Worm (Caenorhabditis elegans) whole organism, dauer: ENCODE results near the gene ufm-1.

Experiments
- unc-62 ChIP-seq: sonication (generic microtip); optimal IDR thresholded peaks from 2 replicates; lab custom pipeline; 2017; ENCODE audit warnings: missing biosample characterization, missing genetic modification reagents, missing genetic modification characterization

The ufm-1 gene

ce11 chrIII:7835684-7836083, 23.1 kb upstream of the ufm-1 start:
- no peak for TF ChIP-seq unc-62 (GFP tag; lab: Kevin White, UChicago)

ce11 chrIII:7837567-7837966, 21.2 kb upstream of the ufm-1 start:
- TF ChIP-seq unc-62 (GFP tag; lab: Kevin White, UChicago), result no peak

- no peak for TF ChIP-seq unc-62 (GFP tag; lab: Kevin White, UChicago)
Measured at ce11 chrIII:7838907-7839642, 19.7 kb upstream of the ufm-1 start, which contains the start of gene ceh-23. Gene ceh-23 (plus strand): TSS chrIII:7839592.

ce11 chrIII:7843536-7843935, 15.2 kb upstream of the ufm-1 start, which contains the start of gene ZK652.8:
Gene ZK652.8 (minus strand): TSS chrIII:7843636.
- TF ChIP-seq unc-62 (GFP tag; lab: Kevin White, UChicago), result no peak

- no peak for TF ChIP-seq unc-62 (GFP tag; lab: Kevin White, UChicago)
Measured at ce11 chrIII:7848173-7848572, 10.6 kb upstream of the ufm-1 start.

- peak; percentile 38 for TF ChIP-seq unc-62 (GFP tag; lab: Kevin White, UChicago)
Measured at ce11 chrIII:7854494-7855184, 4.1 kb upstream of the ufm-1 start, which contains the start of gene rpl-35. Gene rpl-35 (plus strand): TSS chrIII:7855134.

- no peak for TF ChIP-seq unc-62 (GFP tag; lab: Kevin White, UChicago)
Measured at ce11 chrIII:7855468-7855867, 3.3 kb upstream of the ufm-1 start.

- TF ChIP-seq unc-62 (GFP tag; lab: Kevin White, UChicago), result no peak
Measured at ce11 chrIII:7857142-7857541, 1.6 kb upstream of the ufm-1 start, which contains the start of gene tag-307. Gene tag-307 (minus strand): TSS chrIII:7857242.

- TF ChIP-seq unc-62 (GFP tag; lab: Kevin White, UChicago), result no peak
Measured at ce11 chrIII:7859313-7859712, 534 bp downstream of the ufm-1 start, which contains the start of gene tomm-7. Gene tomm-7 (plus strand): TSS chrIII:7859613.

ce11 chrIII:7860885-7861284, 2.1 kb downstream of the ufm-1 start, which contains the start of gene cuc-1:
Gene cuc-1 (minus strand): TSS chrIII:7860985.
- TF ChIP-seq unc-62 (GFP tag; lab: Kevin White, UChicago), result no peak

- no peak for TF ChIP-seq unc-62 (GFP tag; lab: Kevin White, UChicago)
Measured at ce11 chrIII:7861535-7862120, 2.8 kb downstream of the ufm-1 start, which contains the start of gene snr-5. Gene snr-5 (plus strand): TSS chrIII:7862070.

- TF ChIP-seq unc-62 (GFP tag; lab: Kevin White, UChicago), result no peak
Measured at ce11 chrIII:7865238-7865761, 6.5 kb downstream of the ufm-1 start, which contains the start of gene slc-17.3. Gene slc-17.3 (minus strand): TSS chrIII:7865288.

- no peak for TF ChIP-seq unc-62 (GFP tag; lab: Kevin White, UChicago)
Measured at ce11 chrIII:7866189-7866588, 7.4 kb downstream of the ufm-1 start, which contains the start of gene cup-4. Gene cup-4 (plus strand): TSS chrIII:7866489.

- no peak for TF ChIP-seq unc-62 (GFP tag; lab: Kevin White, UChicago)
Measured at ce11 chrIII:7872776-7873175, 14.0 kb downstream of the ufm-1 start.

ce11 chrIII:7873481-7873880, 14.7 kb downstream of the ufm-1 start, which contains the start of gene tyr-1:
Gene tyr-1 (plus strand): TSS chrIII:7873781.
- TF ChIP-seq unc-62 (GFP tag; lab: Kevin White, UChicago), result no peak
